Worm (Caenorhabditis elegans): Measurements from ENCODE around the gene sdz-9.

- TF ChIP-seq ceh-44 (GFP tag; IDR thresholded peaks at IDR 0.05), result no peak
- TF ChIP-seq vab-7 (GFP tag; IDR thresholded peaks at IDR 0.05), result no peak
- TF ChIP-seq unc-130 (GFP tag; optimal IDR thresholded peaks at IDR 0.05), result no peak
- no peak for TF ChIP-seq ceh-82 (tag; optimal IDR thresholded peaks at IDR 0.05)
Measured at ce11 chrII:2804949-2805348, 31.5 kb upstream of the sdz-9 start.

All from whole organism, L4 larva.